Fruit fly (Drosophila melanogaster) whole organism, embryonic: Measurements from ENCODE around the gene ct.
A peak's percentile ranks its signal among the peaks of the same experiment; 100 is the strongest.

Experiments used
- Adf1 ChIP-seq: fragments of 200-800 bp; sonication (Bioruptor generic); IDR thresholded peaks from 2 replicates; pipeline ENCODE4 v1.3.6; 2022; ENCODE audit warnings: missing biosample characterization, missing genetic modification characterization
- Bdp1 ChIP-seq: fragments of 200-800 bp; sonication (Bioruptor generic); optimal IDR thresholded peaks from 3 replicates; lab custom pipeline; 2016; ENCODE audit warnings: missing biosample characterization, missing genetic modification characterization
- CG10267 ChIP-seq: fragments of 200-800 bp; sonication (Bioruptor generic); optimal IDR thresholded peaks from 2 replicates; lab custom pipeline; 2018; ENCODE audit warnings: missing biosample characterization, mild to moderate bottlenecking, missing genetic modification characterization, moderate library complexity
- CG10274 ChIP-seq: fragments of 200-800 bp; sonication (Bioruptor generic); optimal IDR thresholded peaks from 3 replicates; lab custom pipeline; 2017; ENCODE audit warnings: missing biosample characterization, mild to moderate bottlenecking, missing genetic modification characterization
- CG10321 ChIP-seq: fragments of 200-800 bp; sonication (Bioruptor generic); IDR thresholded peaks from 2 replicates; pipeline ENCODE4 v1.3.6; 2022; ENCODE audit warnings: missing biosample characterization, missing genetic modification characterization
- CG10565 ChIP-seq: fragments of 200-800 bp; sonication (Bioruptor generic); optimal IDR thresholded peaks from 3 replicates; lab custom pipeline; 2016; ENCODE audit warnings: missing biosample characterization, mild to moderate bottlenecking, missing genetic modification characterization
- CG12769 ChIP-seq: fragments of 200-800 bp; sonication (Bioruptor generic); optimal IDR thresholded peaks from 2 replicates; lab custom pipeline; 2019; ENCODE audit warnings: missing biosample characterization, mild to moderate bottlenecking, missing genetic modification characterization, moderate library complexity
- CG14441 ChIP-seq: fragments of 200-800 bp; sonication (Bioruptor generic); IDR thresholded peaks from 2 replicates; pipeline ENCODE4 v1.3.6; 2022; ENCODE audit warnings: missing biosample characterization, missing genetic modification characterization
- CG14965 ChIP-seq: fragments of 200-800 bp; sonication (Bioruptor generic); optimal IDR thresholded peaks from 2 replicates; lab custom pipeline; 2016; ENCODE audit warnings: missing biosample characterization, missing genetic modification characterization, borderline replicate concordance
- CG15514 ChIP-seq: fragments of 200-800 bp; sonication (Bioruptor generic); optimal IDR thresholded peaks from 3 replicates; lab custom pipeline; 2017; ENCODE audit warnings: missing biosample characterization, missing genetic modification characterization, mild to moderate bottlenecking, moderate library complexity, missing genetic modification reagents
- CG15696 ChIP-seq: fragments of 200-800 bp; sonication (Bioruptor generic); optimal IDR thresholded peaks from 2 replicates; lab custom pipeline; 2019; ENCODE audit warnings: missing biosample characterization, mild to moderate bottlenecking, missing genetic modification characterization, moderate library complexity
- CG17912 ChIP-seq: fragments of 200-800 bp; sonication (Bioruptor generic); optimal IDR thresholded peaks from 2 replicates; lab custom pipeline; 2018; ENCODE audit warnings: missing biosample characterization, mild to moderate bottlenecking, missing genetic modification characterization
- CG3065 ChIP-seq: fragments of 200-800 bp; sonication (Bioruptor generic); optimal IDR thresholded peaks from 2 replicates; lab custom pipeline; 2016; ENCODE audit warnings: missing biosample characterization, missing genetic modification characterization
- CG3163 ChIP-seq: fragments of 200-800 bp; sonication (Bioruptor generic); optimal IDR thresholded peaks from 3 replicates; lab custom pipeline; 2016; ENCODE audit warnings: missing biosample characterization, missing genetic modification characterization
- CG3281 ChIP-seq: fragments of 200-800 bp; sonication (Bioruptor generic); optimal IDR thresholded peaks from 3 replicates; lab custom pipeline; 2017; ENCODE audit warnings: missing biosample characterization, mild to moderate bottlenecking, missing genetic modification characterization
- CG34224 ChIP-seq: fragments of 200-800 bp; sonication (Bioruptor generic); IDR thresholded peaks from 3 replicates; pipeline ENCODE4 v1.3.6; 2022; ENCODE audit warnings: missing biosample characterization, missing genetic modification characterization; ENCODE audit not compliant: partially characterized antibody
- CG4424 ChIP-seq: fragments of 200-800 bp; sonication (Bioruptor generic); optimal IDR thresholded peaks from 3 replicates; lab custom pipeline; 2016; ENCODE audit warnings: missing biosample characterization, missing genetic modification characterization
- CG6254 ChIP-seq: fragments of 200-800 bp; sonication (Bioruptor generic); optimal IDR thresholded peaks from 3 replicates; lab custom pipeline; 2017; ENCODE audit warnings: mild to moderate bottlenecking, missing biosample characterization, missing genetic modification reagents, missing genetic modification characterization
- CG6272 ChIP-seq: fragments of 200-800 bp; sonication (Bioruptor generic); IDR thresholded peaks from 2 replicates; pipeline ENCODE4 v1.3.6; 2022; ENCODE audit warnings: missing biosample characterization, missing genetic modification characterization
- CG6765 ChIP-seq: fragments of 200-800 bp; sonication (Bioruptor generic); optimal IDR thresholded peaks from 3 replicates; lab custom pipeline; 2017; ENCODE audit warnings: missing biosample characterization, mild to moderate bottlenecking, missing genetic modification characterization
- CG7271 ChIP-seq: fragments of 200-800 bp; sonication (Bioruptor generic); optimal IDR thresholded peaks from 2 replicates; lab custom pipeline; 2018; ENCODE audit warnings: missing biosample characterization, mild to moderate bottlenecking, missing genetic modification characterization, moderate library complexity
- CG7963 ChIP-seq: fragments of 200-800 bp; sonication (Bioruptor generic); IDR thresholded peaks from 3 replicates; pipeline ENCODE4 v1.3.6; 2022; ENCODE audit warnings: missing biosample characterization, missing genetic modification characterization; ENCODE audit not compliant: partially characterized antibody
- CG8388 ChIP-seq: fragments of 200-800 bp; sonication (Bioruptor generic); optimal IDR thresholded peaks from 2 replicates; lab custom pipeline; 2019; ENCODE audit warnings: missing biosample characterization, mild to moderate bottlenecking, missing genetic modification characterization, moderate library complexity
- CHES-1-like ChIP-seq: fragments of 200-800 bp; sonication (Bioruptor generic); optimal IDR thresholded peaks from 2 replicates; lab custom pipeline; 2016; ENCODE audit warnings: missing biosample characterization, missing genetic modification characterization
- CTCF ChIP-seq: fragments of 200-800 bp; sonication (Bioruptor generic); optimal IDR thresholded peaks from 2 replicates; lab custom pipeline; 2017; ENCODE audit warnings: missing biosample characterization, mild to moderate bottlenecking, missing genetic modification characterization, moderate library complexity
- D ChIP-seq, 2 experiments: fragments of 200-800 bp in 1 of 2; fragments of >200 bp in 1 of 2; sonication (Bioruptor generic) in 1 of 2; optimal IDR thresholded peaks; 2 replicates in 1 of 2; 3 replicates in 1 of 2; lab custom pipeline; 2017; ENCODE audit warnings: mild to moderate bottlenecking in 1 of 2, missing biosample characterization in 1 of 2, missing genetic modification characterization in 1 of 2, missing genetic modification reagents in 1 of 2
- D19A ChIP-seq: fragments of 200-800 bp; optimal IDR thresholded peaks from 3 replicates; lab custom pipeline; 2019; ENCODE audit warnings: missing biosample characterization, mild to moderate bottlenecking, missing genetic modification characterization, moderate library complexity
- ERR ChIP-seq: fragments of 200-800 bp; sonication (Bioruptor generic); optimal IDR thresholded peaks from 2 replicates; lab custom pipeline; 2016; ENCODE audit warnings: missing biosample characterization, missing genetic modification characterization
- Ets65A ChIP-seq: fragments of 200-800 bp; sonication (Bioruptor generic); peaks from one replicate; lab custom pipeline; 2016; ENCODE audit warnings: missing biosample characterization, missing genetic modification characterization
- HLH3B ChIP-seq: fragments of 200-800 bp; sonication (Bioruptor generic); IDR thresholded peaks from 2 replicates; pipeline ENCODE4 v1.3.6; 2022; ENCODE audit warnings: missing biosample characterization, missing genetic modification characterization
- Hr51 ChIP-seq, 2 experiments: fragments of 200-800 bp; sonication (Bioruptor generic); optimal IDR thresholded peaks; 2 replicates in 1 of 2; 3 replicates in 1 of 2; lab custom pipeline; 2016 to 2018; ENCODE audit warnings: missing biosample characterization in 2 of 2, missing genetic modification characterization in 2 of 2, mild to moderate bottlenecking in 1 of 2, moderate library complexity in 1 of 2
- Rfx ChIP-seq: fragments of 200-800 bp; sonication (Bioruptor generic); IDR thresholded peaks from 2 replicates; pipeline ENCODE4 v1.3.6; 2022; ENCODE audit warnings: missing biosample characterization, missing genetic modification characterization
- Rx ChIP-seq: fragments of 200-800 bp; sonication (Bioruptor generic); IDR thresholded peaks from 2 replicates; pipeline ENCODE4 v1.3.6; 2022; ENCODE audit warnings: missing biosample characterization, missing genetic modification characterization
- Sin3A ChIP-seq: fragments of >200 bp; optimal IDR thresholded peaks from 2 replicates; lab custom pipeline; 2018
- Spps ChIP-seq: fragments of 200-800 bp; sonication (Bioruptor generic); optimal IDR thresholded peaks from 2 replicates; lab custom pipeline; 2018; ENCODE audit warnings: missing biosample characterization, mild to moderate bottlenecking, missing genetic modification characterization
- Taf1 ChIP-seq: fragments of 200-800 bp; sonication (Bioruptor generic); IDR thresholded peaks from 2 replicates; pipeline ENCODE4 v1.3.6; 2022; ENCODE audit warnings: missing biosample characterization, missing genetic modification characterization
- ab ChIP-seq: fragments of 200-800 bp; sonication (Bioruptor generic); optimal IDR thresholded peaks from 2 replicates; lab custom pipeline; 2016; ENCODE audit warnings: missing biosample characterization, missing genetic modification characterization
- abd-A ChIP-seq: fragments of 200-800 bp; sonication (Bioruptor generic); optimal IDR thresholded peaks from 3 replicates; lab custom pipeline; 2019; ENCODE audit warnings: missing biosample characterization, mild to moderate bottlenecking, missing genetic modification characterization, moderate library complexity
- dan ChIP-seq: fragments of 200-800 bp; sonication (Bioruptor generic); IDR thresholded peaks from 2 replicates; pipeline ENCODE4 v1.3.6; 2022; ENCODE audit warnings: missing biosample characterization, missing genetic modification characterization
- dmrt99B ChIP-seq: fragments of 200-800 bp; sonication (Bioruptor generic); optimal IDR thresholded peaks from 2 replicates; lab custom pipeline; 2018; ENCODE audit warnings: missing biosample characterization, mild to moderate bottlenecking, missing genetic modification characterization, moderate library complexity
- emc ChIP-seq: fragments of 200-800 bp; sonication (Bioruptor generic); optimal IDR thresholded peaks from 2 replicates; lab custom pipeline; 2016; ENCODE audit warnings: missing biosample characterization, missing genetic modification characterization
- fd3F ChIP-seq: fragments of 200-800 bp; sonication (Bioruptor generic); optimal IDR thresholded peaks from 2 replicates; lab custom pipeline; 2018; ENCODE audit warnings: missing biosample characterization, mild to moderate bottlenecking, missing genetic modification characterization, moderate library complexity
- hb ChIP-seq: fragments of 200-800 bp; sonication (Bioruptor generic); IDR thresholded peaks from 3 replicates; pipeline ENCODE4 v1.3.6; 2022; ENCODE audit warnings: missing biosample characterization, missing genetic modification characterization; ENCODE audit not compliant: partially characterized antibody
- odd ChIP-seq: fragments of 200-800 bp; sonication (Bioruptor generic); optimal IDR thresholded peaks from 2 replicates; lab custom pipeline; 2017; ENCODE audit warnings: missing biosample characterization, mild to moderate bottlenecking, missing genetic modification characterization
- prd ChIP-seq, 3 experiments: fragments of >200 bp in 2 of 3; fragments of 200-800 bp in 1 of 3; sonication (Bioruptor generic) in 1 of 3; optimal IDR thresholded peaks in 2 of 3; IDR thresholded peaks in 1 of 3; 2 replicates in 2 of 3; 3 replicates in 1 of 3; pipeline versions ENCODE4 v1.3.6 to Lab custom; 2017 to 2022; ENCODE audit warnings: missing biosample characterization in 1 of 3, missing genetic modification characterization in 1 of 3
- rib ChIP-seq: fragments of 200-800 bp; sonication (Bioruptor generic); IDR thresholded peaks from 2 replicates; pipeline ENCODE4 v1.3.6; 2022; ENCODE audit warnings: missing biosample characterization, missing genetic modification characterization
- row ChIP-seq: fragments of 200-800 bp; sonication (Bioruptor generic); IDR thresholded peaks from 3 replicates; pipeline ENCODE4 v1.3.6; 2022; ENCODE audit warnings: missing biosample characterization, missing genetic modification characterization
- so ChIP-seq: fragments of 200-800 bp; sonication (Bioruptor generic); IDR thresholded peaks from 3 replicates; pipeline ENCODE4 v1.3.6; 2022; ENCODE audit warnings: missing biosample characterization, missing genetic modification characterization
- tna ChIP-seq: fragments of 200-800 bp; sonication (Bioruptor generic); IDR thresholded peaks from 2 replicates; pipeline ENCODE4 v1.3.6; 2022; ENCODE audit warnings: missing biosample characterization, missing genetic modification characterization; ENCODE audit not compliant: partially characterized antibody
- toy ChIP-seq: fragments of 200-800 bp; sonication (Bioruptor generic); IDR thresholded peaks from 2 replicates; pipeline ENCODE4 v1.3.6; 2022; ENCODE audit warnings: missing biosample characterization, missing genetic modification characterization
- yki ChIP-seq: fragments of >200 bp; optimal IDR thresholded peaks from 3 replicates; lab custom pipeline; 2018

ct gene

dm6 chrX:7690683-7691082 is 82.5 kb downstream of the ct start (continued):
- TF ChIP-seq D19A (peak; percentile 40), Taf1 (GFP tag; lab: Robert Waterston, UW) (no peak), CG12769 (tag; lab: Kevin White, UChicago) (no peak), Sin3A (lab: Kevin White, UChicago) (no peak), HLH3B (GFP tag; lab: Robert Waterston, UW) (peak; percentile 17; the same call in 1 of the 2 replicates), CG6272 (no peak), CG7963 (no peak), CG17912 (GFP tag; lab: Kevin White, UChicago) (no peak), emc (GFP tag; lab: Kevin White, UChicago) (no peak), ERR (GFP tag; lab: Kevin White, UChicago) (no peak), Ets65A (no peak), Bdp1 (GFP tag; lab: Kevin White, UChicago) (no peak), CG8388 (peak; percentile 22), Hr51 (GFP tag; optimal IDR thresholded peaks at IDR 0.05; lab: Kevin White, UChicago) (no peak), CG3163 (GFP tag; lab: Kevin White, UChicago) (peak; percentile 85), CG10274 (GFP tag; lab: Kevin White, UChicago) (no peak), Spps (tag; lab: Kevin White, UChicago) (no peak), hb (GFP tag; lab: Robert Waterston, UW) (no peak), CTCF (GFP tag; lab: Kevin White, UChicago) (peak; percentile 39), fd3F (GFP tag; lab: Kevin White, UChicago) (peak; percentile 23), D (optimal IDR thresholded peaks at IDR 0.05; lab: Kevin White, UChicago) (no peak), D (GFP tag; optimal IDR thresholded peaks at IDR 0.05; lab: Kevin White, UChicago) (peak; percentile 39), CG6254 (peak; percentile 42), tna (GFP tag; lab: Robert Waterston, UW) (no peak), CG10565 (no peak), dan (GFP tag; lab: Robert Waterston, UW) (no peak), CG10321 (GFP tag; lab: Robert Waterston, UW) (no peak), toy (0 out of 2 replicates have a peak, but pooled peaks have one; percentile 23), CG34224 (no peak), Rfx (GFP tag; lab: Robert Waterston, UW) (peak; percentile 55; the same call in 1 of the 2 replicates), odd (GFP tag; lab: Kevin White, UChicago) (peak; percentile 59), CG14441 (GFP tag; lab: Robert Waterston, UW) (no peak), rib (GFP tag; lab: Robert Waterston, UW) (no peak), CG7271 (no peak), CG15514 (GFP tag; lab: Kevin White, UChicago) (peak; percentile 75), prd (optimal IDR thresholded peaks at IDR 0.05; lab: Kevin White, UChicago) (no peak), prd (GFP tag; IDR thresholded peaks at IDR 0.05; lab: Robert Waterston, UW) (no peak), CG10267 (tag; lab: Kevin White, UChicago) (no peak), CG3281 (GFP tag; lab: Kevin White, UChicago) (peak; percentile 69), CG14965 (GFP tag; lab: Kevin White, UChicago) (no peak), dmrt99B (tag; lab: Kevin White, UChicago) (no peak), CHES-1-like (GFP tag; lab: Kevin White, UChicago) (peak; percentile 87), CG6765 (GFP tag; lab: Kevin White, UChicago) (peak; percentile 84), yki (lab: Kevin White, UChicago) (peak; percentile 10), abd-A (tag; lab: Kevin White, UChicago) (no peak), CG15696 (tag; lab: Kevin White, UChicago) (no peak), row (peak; percentile 29; the same call in 1 of the 3 replicates), Rx (GFP tag; lab: Robert Waterston, UW) (no peak), CG3065 (GFP tag; lab: Kevin White, UChicago) (no peak), ab (GFP tag; lab: Kevin White, UChicago) (no peak), CG4424 (no peak), so (GFP tag; lab: Robert Waterston, UW) (no peak), Adf1 (GFP tag; lab: Robert Waterston, UW) (peak; percentile 13; the same call in 1 of the 2 replicates)
